Worm (Caenorhabditis elegans) whole organism, L4/young adult: Measurements from ENCODE around the gene Y73B6BL.44.

Experiments used
- W03F9.2 ChIP-seq: fragments of 150-350 bp; optimal IDR thresholded peaks from 2 replicates; lab custom pipeline; 2014; ENCODE audit warnings: missing biosample characterization, missing genetic modification characterization
- dao-5 ChIP-seq: sonication (generic microtip); optimal IDR thresholded peaks from 2 replicates; lab custom pipeline; 2016; ENCODE audit warnings: missing genotype, missing genetic modification characterization, moderate library complexity, missing compliant biosample characterization
- him-1 ChIP-seq: sonication (generic microtip); optimal IDR thresholded peaks from 2 replicates; lab custom pipeline; 2016; ENCODE audit warnings: missing genotype, missing genetic modification reagents, missing genetic modification characterization, missing compliant biosample characterization

DNA sequence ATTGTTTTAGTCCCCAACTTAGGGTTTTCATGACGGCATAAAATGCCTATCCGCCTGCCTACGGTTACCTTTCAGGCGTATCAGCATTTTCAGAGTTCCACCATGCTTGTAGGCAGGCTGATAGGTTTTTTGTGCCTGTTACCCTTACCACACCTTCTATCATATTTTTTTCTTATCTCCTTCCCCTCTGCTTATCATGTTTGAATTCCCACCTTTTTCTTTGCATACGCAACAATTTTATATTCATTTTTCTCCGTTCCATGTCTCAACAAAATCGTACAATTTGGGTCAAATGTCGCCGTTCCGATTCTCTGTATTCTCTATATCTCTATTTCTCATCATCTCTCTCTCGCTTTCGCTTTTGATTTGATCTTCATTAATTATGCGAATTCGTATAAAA lies 26.2 kb downstream of the Y73B6BL.44 start, which contains the start of gene C01G5.9:
- no peak for TF ChIP-seq dao-5 (tag; lab: Kevin White, UChicago)
- no peak for TF ChIP-seq W03F9.2 (tag; lab: Kevin White, UChicago)
- no peak for TF ChIP-seq him-1 (tag; lab: Kevin White, UChicago)
